Fruit fly (Drosophila melanogaster) whole organism, embryonic: ENCODE data around the gene lectin-33A.

Experiments used
- BtbVII ChIP-seq: fragments of 200-800 bp; sonication (Bioruptor generic); optimal IDR thresholded peaks from 3 replicates; lab custom pipeline; 2017; ENCODE audit warnings: missing biosample characterization, mild to moderate bottlenecking, missing genetic modification characterization
- CG10274 ChIP-seq: fragments of 200-800 bp; sonication (Bioruptor generic); optimal IDR thresholded peaks from 3 replicates; lab custom pipeline; 2017; ENCODE audit warnings: missing biosample characterization, mild to moderate bottlenecking, missing genetic modification characterization
- CG10543 ChIP-seq: fragments of 200-800 bp; sonication (Bioruptor generic); optimal IDR thresholded peaks from 3 replicates; lab custom pipeline; 2017; ENCODE audit warnings: missing biosample characterization, mild to moderate bottlenecking, missing genetic modification characterization, moderate library complexity
- CG12155 ChIP-seq: fragments of 200-800 bp; sonication (Bioruptor generic); optimal IDR thresholded peaks from 3 replicates; lab custom pipeline; 2016; ENCODE audit warnings: missing biosample characterization, missing genetic modification characterization
- CG1233 ChIP-seq: fragments of 200-800 bp; sonication (Bioruptor generic); optimal IDR thresholded peaks from 4 replicates; lab custom pipeline; 2018; ENCODE audit warnings: missing biosample characterization, mild to moderate bottlenecking, missing genetic modification characterization
- CG13296 ChIP-seq: fragments of 200-800 bp; sonication (Bioruptor generic); optimal IDR thresholded peaks from 3 replicates; lab custom pipeline; 2018; ENCODE audit warnings: missing biosample characterization, mild to moderate bottlenecking, missing genetic modification characterization
- CG13424 ChIP-seq: fragments of 200-800 bp; sonication (Bioruptor generic); optimal IDR thresholded peaks from 2 replicates; lab custom pipeline; 2019; ENCODE audit warnings: missing biosample characterization, mild to moderate bottlenecking, missing genetic modification characterization, moderate library complexity
- CG14050 ChIP-seq: fragments of 200-800 bp; sonication (Bioruptor generic); IDR thresholded peaks from 3 replicates; pipeline ENCODE4 v1.3.6; 2022; ENCODE audit warnings: missing biosample characterization, missing genetic modification characterization
- CG15514 ChIP-seq: fragments of 200-800 bp; sonication (Bioruptor generic); optimal IDR thresholded peaks from 3 replicates; lab custom pipeline; 2017; ENCODE audit warnings: missing biosample characterization, missing genetic modification characterization, mild to moderate bottlenecking, moderate library complexity, missing genetic modification reagents
- CG17359 ChIP-seq: fragments of 200-800 bp; sonication (Bioruptor generic); optimal IDR thresholded peaks from 3 replicates; lab custom pipeline; 2018; ENCODE audit warnings: missing biosample characterization, mild to moderate bottlenecking, missing genetic modification characterization, moderate library complexity
- CG17612 ChIP-seq: fragments of 200-800 bp; sonication (Bioruptor generic); IDR thresholded peaks from 2 replicates; pipeline ENCODE4 v1.3.6; 2022; ENCODE audit warnings: missing biosample characterization, missing genetic modification characterization
- CG17802 ChIP-seq: fragments of 200-800 bp; sonication (Bioruptor generic); optimal IDR thresholded peaks from 2 replicates; lab custom pipeline; 2018; ENCODE audit warnings: missing biosample characterization, mild to moderate bottlenecking, missing genetic modification characterization, moderate library complexity
- CG1792 ChIP-seq: fragments of 200-800 bp; sonication (Bioruptor generic); optimal IDR thresholded peaks from 2 replicates; lab custom pipeline; 2016; ENCODE audit warnings: missing biosample characterization, missing genetic modification characterization
- CG1832 ChIP-seq: fragments of 200-800 bp; sonication (Bioruptor generic); optimal IDR thresholded peaks from 2 replicates; lab custom pipeline; 2017; ENCODE audit warnings: missing biosample characterization, mild to moderate bottlenecking, missing genetic modification characterization, inconsistent platforms
- CG2199 ChIP-seq: fragments of 200-800 bp; sonication (Bioruptor generic); IDR thresholded peaks from 3 replicates; pipeline ENCODE4 v1.3.6; 2022; ENCODE audit warnings: missing biosample characterization, missing genetic modification characterization
- CG34376 ChIP-seq: fragments of 200-800 bp; sonication (Bioruptor generic); optimal IDR thresholded peaks from 2 replicates; lab custom pipeline; 2018; ENCODE audit warnings: missing biosample characterization, mild to moderate bottlenecking, missing genetic modification characterization
- CG6683 ChIP-seq: fragments of 200-800 bp; sonication (Bioruptor generic); optimal IDR thresholded peaks from 2 replicates; lab custom pipeline; 2017; ENCODE audit warnings: missing biosample characterization, mild to moderate bottlenecking, missing genetic modification characterization, missing genetic modification reagents
- CG6689 ChIP-seq: fragments of 200-800 bp; sonication (Bioruptor generic); IDR thresholded peaks from 2 replicates; pipeline ENCODE4 v1.3.6; 2022; ENCODE audit warnings: missing biosample characterization, missing genetic modification characterization
- CG9876 ChIP-seq: fragments of 200-800 bp; sonication (Bioruptor generic); optimal IDR thresholded peaks from 2 replicates; lab custom pipeline; 2016; ENCODE audit warnings: missing biosample characterization, missing genetic modification characterization
- H2.0 ChIP-seq: fragments of 200-800 bp; sonication (Bioruptor generic); IDR thresholded peaks from 2 replicates; pipeline ENCODE4 v1.3.6; 2022; ENCODE audit warnings: missing biosample characterization, missing genetic modification characterization
- HLH54F ChIP-seq: fragments of 200-800 bp; sonication (Bioruptor generic); optimal IDR thresholded peaks from 3 replicates; lab custom pipeline; 2016; ENCODE audit warnings: missing biosample characterization, missing genetic modification characterization
- Hmx ChIP-seq: fragments of 200-800 bp; sonication (Bioruptor generic); optimal IDR thresholded peaks from 2 replicates; lab custom pipeline; 2016; ENCODE audit warnings: missing biosample characterization, missing genetic modification characterization
- Meics ChIP-seq: fragments of 200-800 bp; sonication (Bioruptor generic); optimal IDR thresholded peaks from 2 replicates; lab custom pipeline; 2017; ENCODE audit warnings: missing biosample characterization, mild to moderate bottlenecking, missing genetic modification characterization
- Myb ChIP-seq: fragments of 200-800 bp; sonication (Bioruptor generic); optimal IDR thresholded peaks from 2 replicates; lab custom pipeline; 2016; ENCODE audit warnings: missing biosample characterization, missing genetic modification characterization
- Oli ChIP-seq: fragments of 200-800 bp; sonication (Bioruptor generic); optimal IDR thresholded peaks from 2 replicates; lab custom pipeline; 2018; ENCODE audit warnings: missing biosample characterization, mild to moderate bottlenecking, missing genetic modification characterization, moderate library complexity
- Six4 ChIP-seq: fragments of 200-800 bp; sonication (Bioruptor generic); optimal IDR thresholded peaks from 2 replicates; lab custom pipeline; 2016; ENCODE audit warnings: missing biosample characterization, missing genetic modification characterization
- Sry-β ChIP-seq: fragments of 200-800 bp; sonication (Bioruptor generic); optimal IDR thresholded peaks from 2 replicates; lab custom pipeline; 2018; ENCODE audit warnings: missing biosample characterization, mild to moderate bottlenecking, missing genetic modification characterization, moderate library complexity
- Ssrp ChIP-seq: fragments of 200-800 bp; sonication (Bioruptor generic); optimal IDR thresholded peaks from 2 replicates; lab custom pipeline; 2018; ENCODE audit warnings: missing biosample characterization, mild to moderate bottlenecking, missing genetic modification characterization, moderate library complexity
- Vsx1 ChIP-seq: fragments of 200-800 bp; sonication (Bioruptor generic); optimal IDR thresholded peaks from 2 replicates; lab custom pipeline; 2017; ENCODE audit warnings: missing biosample characterization, mild to moderate bottlenecking, missing genetic modification characterization, missing genetic modification reagents
- Xrp1 ChIP-seq: fragments of 200-800 bp; sonication (Bioruptor generic); IDR thresholded peaks from 2 replicates; pipeline ENCODE4 v1.3.6; 2022; ENCODE audit warnings: missing biosample characterization, missing genetic modification characterization
- corto ChIP-seq: fragments of 200-800 bp; sonication (Bioruptor generic); optimal IDR thresholded peaks from 2 replicates; lab custom pipeline; 2016; ENCODE audit warnings: missing biosample characterization, mild to moderate bottlenecking, missing genetic modification characterization, moderate library complexity
- croc ChIP-seq: fragments of 200-800 bp; sonication (Bioruptor generic); conservative IDR thresholded peaks from 3 replicates; pipeline ENCODE4 v1.3.6; 2022; ENCODE audit warnings: missing biosample characterization, missing genetic modification characterization
- dan ChIP-seq: fragments of 200-800 bp; sonication (Bioruptor generic); IDR thresholded peaks from 2 replicates; pipeline ENCODE4 v1.3.6; 2022; ENCODE audit warnings: missing biosample characterization, missing genetic modification characterization
- en ChIP-seq: fragments of 200-800 bp; sonication (Bioruptor generic); optimal IDR thresholded peaks from 2 replicates; lab custom pipeline; 2016; ENCODE audit warnings: missing biosample characterization, missing genetic modification characterization
- eve ChIP-seq, 2 experiments: fragments of >200 bp; optimal IDR thresholded peaks; 2 replicates each; lab custom pipeline; 2017; ENCODE audit warnings: missing biosample characterization in 2 of 2, missing genetic modification characterization in 2 of 2
- hkb ChIP-seq, 2 experiments: fragments of 200-800 bp in 1 of 2; fragments of >200 bp in 1 of 2; sonication (Bioruptor generic) in 1 of 2; IDR thresholded peaks in 1 of 2; optimal IDR thresholded peaks in 1 of 2; 2 replicates each; pipeline versions ENCODE4 v1.3.6 to Lab custom; 2017 to 2022; ENCODE audit warnings: missing biosample characterization in 1 of 2, missing genetic modification characterization in 1 of 2
- lbe ChIP-seq: fragments of 200-800 bp; sonication (Bioruptor generic); optimal IDR thresholded peaks from 2 replicates; lab custom pipeline; 2016; ENCODE audit warnings: missing biosample characterization, mild to moderate bottlenecking, missing genetic modification characterization
- lola ChIP-seq, 3 experiments: fragments of >200 bp in 2 of 3; fragments of 200-800 bp in 1 of 3; sonication (Bioruptor generic) in 1 of 3; optimal IDR thresholded peaks; 2 replicates each; lab custom pipeline; 2017 to 2019; ENCODE audit warnings: missing biosample characterization in 3 of 3, missing genetic modification characterization in 3 of 3, mild to moderate bottlenecking in 1 of 3, moderate library complexity in 1 of 3
- maf-S ChIP-seq: fragments of 200-800 bp; sonication (Bioruptor generic); optimal IDR thresholded peaks from 2 replicates; lab custom pipeline; 2016; ENCODE audit warnings: missing biosample characterization, missing genetic modification characterization
- mirr ChIP-seq: fragments of 200-800 bp; sonication (Bioruptor generic); optimal IDR thresholded peaks from 3 replicates; lab custom pipeline; 2018; ENCODE audit warnings: missing biosample characterization, mild to moderate bottlenecking, missing genetic modification characterization
- oc ChIP-seq: fragments of 200-800 bp; sonication (Bioruptor generic); optimal IDR thresholded peaks from 2 replicates; lab custom pipeline; 2018; ENCODE audit warnings: missing biosample characterization, mild to moderate bottlenecking, missing genetic modification characterization, moderate library complexity
- pan ChIP-seq, 4 experiments: fragments of >200 bp in 3 of 4; fragments of 200-800 bp in 1 of 4; sonication (Bioruptor generic) in 1 of 4; optimal IDR thresholded peaks in 3 of 4; IDR thresholded peaks in 1 of 4; 2 replicates each; pipeline versions ENCODE4 v1.3.6 to Lab custom; 2017 to 2022; ENCODE audit warnings: missing biosample characterization in 2 of 4, missing genetic modification characterization in 2 of 4, mixed read lengths in 1 of 4
- pb ChIP-seq: fragments of 200-800 bp; sonication (Bioruptor generic); optimal IDR thresholded peaks from 3 replicates; lab custom pipeline; 2016; ENCODE audit warnings: missing biosample characterization, missing genetic modification characterization
- ranshi ChIP-seq: fragments of 200-800 bp; sonication (Bioruptor generic); IDR thresholded peaks from 2 replicates; pipeline ENCODE4 v1.3.6; 2022; ENCODE audit warnings: missing biosample characterization, missing genetic modification characterization
- rib ChIP-seq: fragments of 200-800 bp; sonication (Bioruptor generic); IDR thresholded peaks from 2 replicates; pipeline ENCODE4 v1.3.6; 2022; ENCODE audit warnings: missing biosample characterization, missing genetic modification characterization
- scrt ChIP-seq: fragments of 200-800 bp; sonication (Bioruptor generic); optimal IDR thresholded peaks from 2 replicates; lab custom pipeline; 2018; ENCODE audit warnings: missing biosample characterization, mild to moderate bottlenecking, missing genetic modification characterization, moderate library complexity
- sens ChIP-seq: fragments of 200-800 bp; sonication (Bioruptor generic); peaks from one replicate; lab custom pipeline; 2016; ENCODE audit warnings: missing biosample characterization, missing genetic modification characterization
- slou ChIP-seq: fragments of 200-800 bp; sonication (Bioruptor generic); optimal IDR thresholded peaks from 3 replicates; lab custom pipeline; 2016; ENCODE audit warnings: missing biosample characterization, missing genetic modification characterization
- sug ChIP-seq: fragments of 200-800 bp; optimal IDR thresholded peaks from 2 replicates; lab custom pipeline; 2019; ENCODE audit warnings: missing biosample characterization, mild to moderate bottlenecking, missing genetic modification characterization, moderate library complexity
- tll ChIP-seq, 2 experiments: fragments of 200-800 bp in 1 of 2; fragments of >200 bp in 1 of 2; sonication (Bioruptor generic) in 1 of 2; optimal IDR thresholded peaks; 2 replicates each; lab custom pipeline; 2017 to 2019; ENCODE audit warnings: missing biosample characterization in 2 of 2, missing genetic modification characterization in 2 of 2, mild to moderate bottlenecking in 1 of 2, moderate library complexity in 1 of 2

The lectin-33A gene

DNA sequence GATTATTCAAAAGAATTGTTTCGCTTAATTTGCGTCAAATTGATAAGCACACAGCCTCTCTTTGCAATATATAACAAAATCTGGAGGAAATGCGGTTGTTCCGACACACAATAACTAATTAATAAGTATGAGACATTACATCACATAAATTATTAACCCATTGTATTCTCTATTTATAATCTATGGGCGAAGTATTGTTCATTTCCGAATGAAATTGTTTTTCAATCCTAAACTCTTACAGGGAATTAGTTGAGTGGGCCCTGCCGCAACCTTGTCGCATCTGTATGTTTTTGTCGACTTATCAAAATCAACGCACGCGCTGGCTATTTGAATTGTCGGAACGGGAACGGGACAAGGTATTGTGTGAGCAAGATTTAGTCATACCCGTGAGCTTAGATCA lies 29.6 kb upstream of the lectin-33A start, which contains the start of gene CG16743:
Gene CG16743 (plus strand): TSS at position 57 of the 400 bp plus-strand sequence.
- TF ChIP-seq CG17612 (no peak), tll (GFP tag; optimal IDR thresholded peaks at IDR 0.05; lab: Kevin White, UChicago) (no peak), CG6689 (GFP tag; lab: Robert Waterston, UW) (no peak), eve (GFP tag; optimal IDR thresholded peaks at IDR 0.05; lab: Kevin White, UChicago) (no peak), CG14050 (no peak), croc (GFP tag; lab: Robert Waterston, UW) (no peak), Xrp1 (GFP tag; lab: Robert Waterston, UW) (no peak), mirr (GFP tag; lab: Kevin White, UChicago) (peak; percentile 17), CG10274 (GFP tag; lab: Kevin White, UChicago) (peak; percentile 72), CG12155 (no peak), en (GFP tag; lab: Kevin White, UChicago) (no peak), CG1832 (GFP tag; lab: Kevin White, UChicago) (no peak), sens (GFP tag; lab: Kevin White, UChicago) (no peak), CG13296 (no peak), ranshi (GFP tag; lab: Robert Waterston, UW) (no peak), oc (tag; lab: Kevin White, UChicago) (no peak), CG6683 (GFP tag; lab: Kevin White, UChicago) (no peak), CG9876 (no peak), rib (GFP tag; lab: Robert Waterston, UW) (no peak), pb (GFP tag; lab: Kevin White, UChicago) (no peak), pan (optimal IDR thresholded peaks at IDR 0.05; lab: Kevin White, UChicago) (no peak), pan (GFP tag; optimal IDR thresholded peaks at IDR 0.05 in 1 of 2, IDR thresholded peaks at IDR 0.05 in 1 of 2) (no peak), Vsx1 (GFP tag; lab: Kevin White, UChicago) (no peak), corto (GFP tag; lab: Kevin White, UChicago) (no peak), CG17359 (tag; lab: Kevin White, UChicago) (no peak), Oli (tag; lab: Kevin White, UChicago) (no peak), Hmx (GFP tag; lab: Kevin White, UChicago) (no peak), CG1792 (GFP tag; lab: Kevin White, UChicago) (no peak), dan (GFP tag; lab: Robert Waterston, UW) (no peak), CG34376 (GFP tag; lab: Kevin White, UChicago) (peak; percentile 83), Ssrp (no peak), CG10543 (GFP tag; lab: Kevin White, UChicago) (peak; percentile 34), maf-S (GFP tag; lab: Kevin White, UChicago) (no peak), hkb (optimal IDR thresholded peaks at IDR 0.05; lab: Kevin White, UChicago) (no peak), hkb (GFP tag; IDR thresholded peaks at IDR 0.05; lab: Robert Waterston, UW) (no peak), BtbVII (GFP tag; lab: Kevin White, UChicago) (no peak), slou (GFP tag; lab: Kevin White, UChicago) (no peak), Meics (GFP tag; lab: Kevin White, UChicago) (no peak), sug (tag; lab: Kevin White, UChicago) (peak; percentile 16), Six4 (GFP tag; lab: Kevin White, UChicago) (no peak), lbe (peak; percentile 50), CG1233 (GFP tag; lab: Kevin White, UChicago) (no peak), lola (GFP tag; optimal IDR thresholded peaks at IDR 0.05; lab: Kevin White, UChicago) (no peak), HLH54F (GFP tag; lab: Kevin White, UChicago) (no peak), H2.0 (GFP tag; lab: Robert Waterston, UW) (no peak), CG2199 (no peak), CG17802 (tag; lab: Kevin White, UChicago) (no peak), CG15514 (GFP tag; lab: Kevin White, UChicago) (no peak), Sry-β (GFP tag; lab: Kevin White, UChicago) (no peak), scrt (GFP tag; lab: Kevin White, UChicago) (no peak), Myb (no peak), CG13424 (tag; lab: Kevin White, UChicago) (no peak)
